Worm (Caenorhabditis elegans) whole organism, early embryonic: ENCODE measurements around the gene F21H7.2.

Source experiments
- B0310.2 ChIP-seq: sonication (generic microtip); optimal IDR thresholded peaks from 2 replicates; lab custom pipeline; 2016; ENCODE audit warnings: mild to moderate bottlenecking, missing genetic modification characterization, missing compliant biosample characterization
- F13C5.2 ChIP-seq: sonication (generic microtip); optimal IDR thresholded peaks from 2 replicates; lab custom pipeline; 2017; ENCODE audit warnings: mild to moderate bottlenecking, missing genetic modification characterization, inconsistent platforms, missing compliant biosample characterization
- aly-1 ChIP-seq: sonication (generic microtip); optimal IDR thresholded peaks from 2 replicates; lab custom pipeline; 2016; ENCODE audit warnings: missing genetic modification characterization, missing compliant biosample characterization
- ama-1 ChIP-seq: fragments of 150-350 bp; optimal IDR thresholded peaks from 2 replicates; lab custom pipeline; 2014
- ceh-36 ChIP-seq: sonication (generic microtip); optimal IDR thresholded peaks from 2 replicates; lab custom pipeline; 2016; ENCODE audit warnings: missing genetic modification characterization, inconsistent platforms, missing compliant biosample characterization
- flt-1 ChIP-seq: fragments of 200-800 bp; sonication (Bioruptor generic); IDR thresholded peaks from 2 replicates; pipeline ENCODE4 v1.3.6; 2022; ENCODE audit warnings: missing genetic modification characterization, missing compliant biosample characterization
- hmbx-1 ChIP-seq: sonication (generic microtip); optimal IDR thresholded peaks from 2 replicates; lab custom pipeline; 2016; ENCODE audit warnings: mild to moderate bottlenecking, missing genetic modification characterization, missing compliant biosample characterization
- hmg-4 ChIP-seq: fragments of 200-800 bp; sonication (Bioruptor generic); optimal IDR thresholded peaks from 2 replicates; lab custom pipeline; 2018; ENCODE audit warnings: mild to moderate bottlenecking, missing genetic modification characterization, missing compliant biosample characterization
- hnd-1 ChIP-seq: sonication (generic microtip); optimal IDR thresholded peaks from 2 replicates; lab custom pipeline; 2016; ENCODE audit warnings: missing genetic modification characterization, missing compliant biosample characterization
- sea-1 ChIP-seq: fragments of 200-800 bp; sonication (Bioruptor generic); conservative IDR thresholded peaks from 2 replicates; pipeline ENCODE4 v1.3.6; 2022; ENCODE audit warnings: missing genetic modification characterization, missing compliant biosample characterization
- tbx-37 ChIP-seq: fragments of 200-800 bp; sonication (Bioruptor generic); conservative IDR thresholded peaks from 2 replicates; pipeline ENCODE4 v1.3.6; 2022; ENCODE audit warnings: missing genetic modification reagents, missing genetic modification characterization, missing compliant biosample characterization

DNA sequence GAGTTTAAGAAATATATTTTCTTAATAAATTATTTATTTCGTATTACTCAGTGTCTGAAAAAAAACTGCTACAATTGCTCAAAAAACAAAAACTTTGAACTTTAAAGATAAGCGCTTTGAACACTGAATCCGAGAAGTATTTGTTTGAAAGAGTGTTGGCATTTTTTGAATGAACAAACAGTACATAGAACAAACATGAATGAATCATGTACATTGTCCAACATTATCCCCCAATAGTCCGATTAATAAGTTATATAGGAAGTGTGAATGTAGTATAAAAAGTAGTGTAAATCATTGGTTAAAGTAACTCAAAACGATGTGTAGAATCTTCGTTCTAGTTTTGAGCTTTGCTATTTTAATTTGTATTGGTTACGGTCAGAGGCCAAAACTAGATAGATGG is 28.1 kb downstream of the F21H7.2 start, which contains the start of gene F11A5.17:
- TF ChIP-seq hnd-1 (tag; lab: Kevin White, UChicago) (no peak), ama-1 (no peak), hmg-4 (no peak), F13C5.2 (tag; lab: Kevin White, UChicago) (no peak), B0310.2 (no peak), sea-1 (GFP tag; lab: Robert Waterston, UW) (no peak), tbx-37 (no peak), hmbx-1 (no peak), flt-1 (GFP tag; lab: Robert Waterston, UW) (no peak), ceh-36 (tag; lab: Kevin White, UChicago) (no peak), aly-1 (tag; lab: Kevin White, UChicago) (no peak)
